Worm (Caenorhabditis elegans) whole organism, L4 larva: ENCODE results near the gene srh-286.

ENCODE experiments used
- ceh-20 ChIP-seq: fragments of 200-800 bp; sonication (Bioruptor generic); IDR thresholded peaks from 2 replicates; pipeline ENCODE4 v1.3.6; 2022; ENCODE audit warnings: missing genetic modification reagents, missing genetic modification characterization, missing compliant biosample characterization
- nhr-28 ChIP-seq: fragments of 150-350 bp; optimal IDR thresholded peaks from 2 replicates; lab custom pipeline; 2014; ENCODE audit warnings: missing biosample characterization, missing genetic modification characterization
- rbr-2 ChIP-seq: sonication (generic microtip); optimal IDR thresholded peaks from 2 replicates; lab custom pipeline; 2016; ENCODE audit warnings: missing genotype, missing genetic modification characterization, missing compliant biosample characterization
- ztf-7 ChIP-seq: fragments of 150-350 bp; optimal IDR thresholded peaks from 2 replicates; lab custom pipeline; 2014; ENCODE audit warnings: missing biosample characterization, missing genetic modification characterization

DNA sequence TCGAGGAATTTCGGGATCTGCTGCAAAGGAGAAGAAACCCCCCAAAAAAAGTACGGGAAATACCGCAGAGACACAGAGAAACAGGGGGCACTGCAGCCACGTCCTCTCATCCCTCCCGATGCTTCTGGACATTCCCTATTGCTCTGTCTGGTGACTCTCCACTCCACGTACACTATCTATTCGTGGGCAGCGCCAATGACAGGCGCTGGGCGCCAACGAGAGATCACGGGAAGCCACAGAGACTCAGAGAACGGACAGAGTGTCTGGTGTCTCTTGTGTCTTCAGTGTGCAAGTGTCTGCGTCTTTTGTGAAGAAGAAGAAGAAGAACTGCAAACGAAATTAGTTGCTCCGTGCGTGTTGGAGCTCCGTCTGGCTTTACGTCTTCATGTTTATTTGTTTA is 13.9 kb upstream of the srh-286 start:
- TF ChIP-seq nhr-28 (tag; lab: Kevin White, UChicago) (peak; percentile 79), rbr-2 (tag; lab: Kevin White, UChicago) (peak; percentile 87), ztf-7 (peak; percentile 52), ceh-20 (peak; percentile 65)
